Worm (Caenorhabditis elegans) whole organism, L4/young adult: ENCODE data around the gene fbxb-115.

Experiments used
- W03F9.2 ChIP-seq: fragments of 150-350 bp; optimal IDR thresholded peaks from 2 replicates; lab custom pipeline; 2014; ENCODE audit warnings: missing biosample characterization, missing genetic modification characterization
- dao-5 ChIP-seq: sonication (generic microtip); optimal IDR thresholded peaks from 2 replicates; lab custom pipeline; 2016; ENCODE audit warnings: missing genotype, missing genetic modification characterization, moderate library complexity, missing compliant biosample characterization
- him-1 ChIP-seq: sonication (generic microtip); optimal IDR thresholded peaks from 2 replicates; lab custom pipeline; 2016; ENCODE audit warnings: missing genotype, missing genetic modification reagents, missing genetic modification characterization, missing compliant biosample characterization

DNA sequence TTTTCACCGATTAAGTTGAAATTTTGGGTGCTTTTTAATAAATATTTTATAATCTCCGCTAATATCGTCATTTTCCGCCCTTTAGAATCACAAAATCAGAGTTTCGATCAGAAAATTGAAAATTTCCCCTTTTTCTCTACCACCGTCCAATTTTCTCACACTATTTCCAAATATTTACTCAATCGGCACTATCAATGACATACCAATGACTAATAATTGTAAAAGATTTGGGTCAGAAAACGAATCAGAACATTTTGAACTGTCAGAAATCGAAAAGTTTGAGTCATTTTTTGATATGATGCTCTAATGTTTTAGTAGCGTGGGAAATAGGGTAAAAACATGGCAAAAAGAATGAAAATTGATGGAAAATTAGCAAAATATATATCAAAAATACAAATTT is 22.9 kb downstream of the fbxb-115 start, which contains the start of gene srr-2:
- no peak for TF ChIP-seq W03F9.2
- no peak for TF ChIP-seq him-1 (tag; lab: Kevin White, UChicago)
- TF ChIP-seq dao-5 = no peak
